Worm (Caenorhabditis elegans): ENCODE data around the gene srw-44.

srw-44 gene

DNA sequence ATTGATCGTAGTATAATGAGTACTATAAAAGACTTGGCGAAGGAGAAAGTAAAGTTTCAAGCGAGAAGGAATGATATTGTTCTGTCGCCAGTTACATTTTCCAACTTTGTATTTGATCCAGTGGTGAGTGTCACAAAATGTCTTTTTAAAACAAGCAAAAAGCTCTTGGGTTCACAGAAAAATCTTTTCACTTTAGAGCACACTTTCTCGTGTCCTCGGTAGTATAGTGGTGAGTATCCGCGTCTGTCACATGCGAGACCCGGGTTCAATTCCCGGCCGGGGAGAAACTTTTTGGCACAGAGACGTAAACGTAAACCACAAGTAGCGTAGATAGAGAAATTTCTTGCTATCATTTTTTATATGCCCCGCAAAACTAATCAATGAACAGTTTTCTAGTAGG is 39.7 kb upstream of the srw-44 start (continued):
- TF ChIP-seq let-607 (tag; optimal IDR thresholded peaks at IDR 0.05) (no peak), ceh-27 (GFP tag; optimal IDR thresholded peaks at IDR 0.05) (no peak), ceh-58 (GFP tag; IDR thresholded peaks at IDR 0.05) (no peak), chd-7 (tag; optimal IDR thresholded peaks at IDR 0.05) (peak; percentile 22), ama-1 (optimal IDR thresholded peaks at IDR 0.05) (no peak), ama-1 (GFP tag; optimal IDR thresholded peaks at IDR 0.05) (no peak), nhr-80 (tag; optimal IDR thresholded peaks at IDR 0.05) (peak; percentile 5), mxl-1 (tag; optimal IDR thresholded peaks at IDR 0.05) (peak; percentile 25), lin-35 (GFP tag; optimal IDR thresholded peaks at IDR 0.05) (no peak), F57A8.1 (GFP tag; optimal IDR thresholded peaks at IDR 0.05) (no peak), nhr-27 (tag; optimal IDR thresholded peaks at IDR 0.05) (no peak), F52B5.7 (tag; optimal IDR thresholded peaks at IDR 0.05) (no peak), Y67H2A.10 (GFP tag; conservative IDR thresholded peaks at IDR 0.05) (no peak), hmg-1.2 (GFP tag; IDR thresholded peaks at IDR 0.05) (peak; percentile 59), F49E8.2 (tag; optimal IDR thresholded peaks at IDR 0.05; ENCODE audit: insufficient read depth) (peak; percentile 10), dpff-1 (tag; optimal IDR thresholded peaks at IDR 0.05) (no peak), efl-1 (GFP tag; optimal IDR thresholded peaks at IDR 0.05) (no peak), atf-7 (tag; optimal IDR thresholded peaks at IDR 0.05) (no peak), ets-4 (GFP tag; optimal IDR thresholded peaks at IDR 0.05) (no peak), egl-18 (GFP tag; IDR thresholded peaks at IDR 0.05) (no peak), F55B11.4 (tag; optimal IDR thresholded peaks at IDR 0.05; ENCODE audit: borderline replicate concordance, insufficient read depth) (no peak), ZK185.1 (tag; optimal IDR thresholded peaks at IDR 0.05; ENCODE audit: poor library complexity, severe bottlenecking) (peak; percentile 57), D2030.7 (GFP tag; IDR thresholded peaks at IDR 0.05) (peak; percentile 37; the same call in 1 of the 2 replicates), zim-3 (tag; optimal IDR thresholded peaks at IDR 0.05) (no peak), aptf-3 (GFP tag; IDR thresholded peaks at IDR 0.05) (no peak), hlh-26 (GFP tag; conservative IDR thresholded peaks at IDR 0.05) (no peak), B0336.3 (GFP tag; IDR thresholded peaks at IDR 0.05) (no peak), nhr-90 (tag; optimal IDR thresholded peaks at IDR 0.05) (peak; percentile 64), ztf-25 (GFP tag; IDR thresholded peaks at IDR 0.05) (no peak), ceh-40 (GFP tag; IDR thresholded peaks at IDR 0.05) (no peak), pbrm-1 (GFP tag; IDR thresholded peaks at IDR 0.05) (0 out of 2 replicates have a peak, but pooled peaks have one; percentile 53), egrh-3 (GFP tag; IDR thresholded peaks at IDR 0.05) (no peak), tbp1 (GFP tag; optimal IDR thresholded peaks at IDR 0.05) (peak; percentile 89), sea-2 (GFP tag; IDR thresholded peaks at IDR 0.05) (no peak), ztf-22 (GFP tag; optimal IDR thresholded peaks at IDR 0.05) (no peak), lir-1 (GFP tag; conservative IDR thresholded peaks at IDR 0.05) (no peak), rpc-1 (optimal IDR thresholded peaks at IDR 0.05) (peak; percentile 70), rpc-1 (tag; optimal IDR thresholded peaks at IDR 0.05) (peak; percentile 85), Y95B8A.8 (GFP tag; IDR thresholded peaks at IDR 0.05) (no peak), rcor-1 (GFP tag; IDR thresholded peaks at IDR 0.05) (no peak), bed-2 (GFP tag; IDR thresholded peaks at IDR 0.05) (no peak), madf-6 (GFP tag; IDR thresholded peaks at IDR 0.05) (peak; percentile 45; the same call in 1 of the 2 replicates), nfya-1 (tag; optimal IDR thresholded peaks at IDR 0.05; ENCODE audit: borderline replicate concordance, insufficient read depth) (no peak), C06A6.2 (GFP tag; conservative IDR thresholded peaks at IDR 0.05) (no peak), snpc-3.4 (tag; optimal IDR thresholded peaks at IDR 0.05) (peak; percentile 39), snpc-4 (GFP tag; optimal IDR thresholded peaks at IDR 0.05) (peak; percentile 63), snpc-4 (tag; optimal IDR thresholded peaks at IDR 0.05) (peak in 2 of 4 experiments; percentile 18 to 83), aptf-2 (GFP tag; conservative IDR thresholded peaks at IDR 0.05) (no peak), madf-8 (GFP tag; conservative IDR thresholded peaks at IDR 0.05) (no peak), dpl-1 (GFP tag; optimal IDR thresholded peaks at IDR 0.05) (no peak)
